Worm (Caenorhabditis elegans) whole organism, late embryonic: ENCODE measurements around the gene F59H6.14.

ENCODE experiments used
- C38D4.7 ChIP-seq: fragments of 200-800 bp; sonication (Bioruptor generic); optimal IDR thresholded peaks from 2 replicates; lab custom pipeline; 2018; ENCODE audit warnings: mild to moderate bottlenecking, missing genetic modification characterization, moderate library complexity, missing compliant biosample characterization
- F13H6.1 ChIP-seq: sonication (generic microtip); optimal IDR thresholded peaks from 2 replicates; lab custom pipeline; 2016; ENCODE audit warnings: missing genetic modification characterization, missing compliant biosample characterization
- ceh-18 ChIP-seq: sonication (generic microtip); optimal IDR thresholded peaks from 2 replicates; lab custom pipeline; 2016; ENCODE audit warnings: missing genetic modification characterization, missing compliant biosample characterization
- ceh-22 ChIP-seq: sonication (generic microtip); optimal IDR thresholded peaks from 2 replicates; lab custom pipeline; 2017; ENCODE audit warnings: missing biosample characterization, missing genetic modification characterization
- elt-2 ChIP-seq: sonication (generic microtip); optimal IDR thresholded peaks from 2 replicates; lab custom pipeline; 2016; ENCODE audit warnings: missing genetic modification reagents, missing genetic modification characterization, missing compliant biosample characterization
- elt-4 ChIP-seq: sonication (generic microtip); optimal IDR thresholded peaks from 2 replicates; lab custom pipeline; 2016; ENCODE audit warnings: missing genetic modification characterization, missing compliant biosample characterization
- nhr-11 ChIP-seq: fragments of 150-350 bp; optimal IDR thresholded peaks from 2 replicates; lab custom pipeline; 2014; ENCODE audit warnings: missing biosample characterization, missing genetic modification characterization
- odd-2 ChIP-seq: sonication (generic microtip); optimal IDR thresholded peaks from 2 replicates; lab custom pipeline; 2017; ENCODE audit warnings: antibody characterized with exemption, mild to moderate bottlenecking, missing genetic modification characterization, missing compliant biosample characterization
- pat-9 ChIP-seq: fragments of 200-800 bp; sonication (Bioruptor generic); optimal IDR thresholded peaks from 2 replicates; lab custom pipeline; 2018; ENCODE audit warnings: mild to moderate bottlenecking, missing genetic modification characterization, moderate library complexity, missing compliant biosample characterization
- ttx-3 ChIP-seq: sonication (generic microtip); optimal IDR thresholded peaks from 2 replicates; lab custom pipeline; 2016; ENCODE audit warnings: missing genetic modification reagents, missing genetic modification characterization, missing compliant biosample characterization
- unc-86 ChIP-seq: sonication (generic microtip); optimal IDR thresholded peaks from 2 replicates; lab custom pipeline; 2016; ENCODE audit warnings: missing genetic modification characterization, missing compliant biosample characterization
- zip-5 ChIP-seq: sonication (generic microtip); optimal IDR thresholded peaks from 2 replicates; lab custom pipeline; 2016; ENCODE audit warnings: missing genetic modification characterization, missing compliant biosample characterization

- TF ChIP-seq nhr-11 (tag; lab: Kevin White, UChicago) = no peak
- no peak for TF ChIP-seq elt-2 (tag; lab: Kevin White, UChicago)
- TF ChIP-seq ttx-3 (tag; lab: Kevin White, UChicago) = no peak
- no peak for TF ChIP-seq pat-9 (tag; lab: Kevin White, UChicago)
- TF ChIP-seq elt-4 (tag; lab: Kevin White, UChicago) = no peak
- no peak for TF ChIP-seq unc-86 (tag; lab: Kevin White, UChicago)
- no peak for TF ChIP-seq ceh-22 (tag; lab: Kevin White, UChicago)
- no peak for TF ChIP-seq ceh-18
- no peak for TF ChIP-seq F13H6.1 (tag; lab: Kevin White, UChicago)
- TF ChIP-seq odd-2 (tag; lab: Kevin White, UChicago) = no peak
- TF ChIP-seq zip-5 (tag; lab: Kevin White, UChicago) = no peak
- TF ChIP-seq C38D4.7 = no peak
Observed at ce11 chrII:2012698-2013097, 20.7 kb upstream of the F59H6.14 start, which contains the start of gene F59H6.15.
